Worm (Caenorhabditis elegans): Measurements from ENCODE around the gene ace-4.

The ace-4 gene

DNA sequence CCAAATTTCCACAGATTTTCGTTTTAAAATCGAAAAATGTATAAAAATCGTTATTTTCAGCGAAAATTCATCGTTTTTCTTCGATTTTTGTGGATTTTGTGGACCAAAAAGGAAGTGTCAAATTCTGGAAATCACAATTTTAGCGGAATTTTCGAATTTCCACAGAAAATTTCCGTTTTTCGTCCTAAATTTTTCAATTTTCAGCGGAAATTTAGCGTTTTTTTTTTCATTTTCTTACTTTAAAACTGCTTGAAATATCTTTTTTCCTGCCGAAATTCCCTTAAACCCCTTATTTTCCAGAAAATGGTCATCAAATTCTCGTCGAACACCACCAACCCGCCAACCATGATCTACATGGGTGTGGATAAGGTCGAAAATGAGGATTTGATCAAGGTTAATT, 54.2 kb downstream of the ace-4 start, which contains the start of gene Y54G11A.2:
TSS of gene Y54G11A.2 (plus strand) at position 301 of the 400 bp plus-strand sequence.
- TF ChIP-seq nhr-12 (tag; optimal IDR thresholded peaks at IDR 0.05) (no peak), R02D3.7 (tag; optimal IDR thresholded peaks at IDR 0.05) (no peak), pha-4 (tag; optimal IDR thresholded peaks at IDR 0.05) (no peak), nhr-77 (tag; optimal IDR thresholded peaks at IDR 0.05) (no peak), nhr-43 (tag; optimal IDR thresholded peaks at IDR 0.05; ENCODE audit: poor library complexity, severe bottlenecking) (no peak), fkh-2 (tag; optimal IDR thresholded peaks at IDR 0.05) (no peak), unc-39 (tag; optimal IDR thresholded peaks at IDR 0.05) (no peak), skn-1 (tag; optimal IDR thresholded peaks at IDR 0.05) (no peak), ztf-4 (tag; optimal IDR thresholded peaks at IDR 0.05) (no peak), egl-27 (tag; optimal IDR thresholded peaks at IDR 0.05) (no peak), mml-1 (tag; optimal IDR thresholded peaks at IDR 0.05) (no peak), lin-39 (tag; optimal IDR thresholded peaks at IDR 0.05) (no peak), pqm-1 (tag; optimal IDR thresholded peaks at IDR 0.05) (no peak), zag-1 (tag; optimal IDR thresholded peaks at IDR 0.05) (no peak), sea-2 (GFP tag; optimal IDR thresholded peaks at IDR 0.05) (no peak)

Measured in whole organism, L3 larva.